Fruit fly (Drosophila melanogaster): ENCODE results near the gene CRIF.

DNA sequence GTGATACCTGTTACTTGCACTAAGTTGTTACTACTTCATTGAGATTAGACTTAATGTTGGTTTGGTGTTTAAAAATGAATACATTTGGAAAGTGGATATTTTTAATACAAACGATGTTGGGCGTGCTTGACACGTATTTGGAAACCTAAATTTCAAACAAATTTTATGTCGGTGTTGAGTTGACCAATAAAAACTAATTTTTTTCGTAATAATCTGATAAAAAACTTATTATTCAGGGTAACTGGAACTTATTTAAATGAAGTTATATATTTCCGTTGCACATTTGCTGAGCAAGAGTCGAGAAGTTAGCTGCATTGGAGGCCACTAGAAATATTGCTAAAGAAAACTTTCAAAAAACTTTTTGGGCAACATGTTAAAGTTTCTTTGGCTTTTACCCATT, 26.6 kb downstream of the CRIF start, which contains the start of gene CG33290:
- TF ChIP-seq kay (GFP tag; ENCODE audit: borderline replicate concordance): peak; percentile 39
- no peak for TF ChIP-seq CG12768 (GFP tag; optimal IDR thresholded peaks at IDR 0.05)
- no peak for TF ChIP-seq Mnt (GFP tag; optimal IDR thresholded peaks at IDR 0.05)
- no peak for TF ChIP-seq CG7045 (GFP tag; optimal IDR thresholded peaks at IDR 0.05)
- no peak for TF ChIP-seq CG33017 (tag; optimal IDR thresholded peaks at IDR 0.05)
- no peak for TF ChIP-seq CG11617 (GFP tag; optimal IDR thresholded peaks at IDR 0.05)
- no peak for TF ChIP-seq cnc (optimal IDR thresholded peaks at IDR 0.05)
- TF ChIP-seq Clk (GFP tag; optimal IDR thresholded peaks at IDR 0.05): no peak
- TF ChIP-seq tj (GFP tag; optimal IDR thresholded peaks at IDR 0.05): no peak
- no peak for TF ChIP-seq pad (GFP tag; optimal IDR thresholded peaks at IDR 0.05)
- no peak for TF ChIP-seq Hr96 (GFP tag; optimal IDR thresholded peaks at IDR 0.05)
